Fruit fly (Drosophila melanogaster): ENCODE data around the gene CG32536.

- no peak for TF ChIP-seq CG1620 (GFP tag; optimal IDR thresholded peaks at IDR 0.05)
- no peak for TF ChIP-seq CG33017 (tag; optimal IDR thresholded peaks at IDR 0.05)
- no peak for TF ChIP-seq cic (GFP tag; optimal IDR thresholded peaks at IDR 0.05)
- TF ChIP-seq Clk (GFP tag; optimal IDR thresholded peaks at IDR 0.05) = no peak
- TF ChIP-seq bab1 (GFP tag; optimal IDR thresholded peaks at IDR 0.05) = no peak
- no peak for TF ChIP-seq kay (GFP tag; ENCODE audit: borderline replicate concordance)
- TF ChIP-seq CG7045 (GFP tag; optimal IDR thresholded peaks at IDR 0.05) = no peak
Observed at dm6 chrX:19248426-19249217, 28.1 kb downstream of the CG32536 start, which contains the start of gene Hs3st-B.

Measured in whole organism, adult.